Worm (Caenorhabditis elegans): ENCODE measurements around the gene ets-7.

Gene ets-7

ce11 chrV:7575563-7575962, 17.0 kb upstream of the ets-7 start, which contains the start of the genes snu-66 and ints-9:
Gene snu-66, minus strand, starts transcription at chrV:7575670.
Gene ints-9, plus strand, starts transcription at chrV:7575802.
- TF ChIP-seq nhr-25 (tag; optimal IDR thresholded peaks at IDR 0.05) = no peak
- TF ChIP-seq unc-62 (GFP tag; optimal IDR thresholded peaks at IDR 0.05) = no peak
- TF ChIP-seq nhr-77 (tag; optimal IDR thresholded peaks at IDR 0.05) = no peak
- peak; percentile 52 for TF ChIP-seq sma-3 (GFP tag; optimal IDR thresholded peaks at IDR 0.05)
- TF ChIP-seq blmp-1 (tag; optimal IDR thresholded peaks at IDR 0.05; ENCODE audit: insufficient read depth) = no peak
- no peak for TF ChIP-seq ztf-11 (tag; optimal IDR thresholded peaks at IDR 0.05)
- no peak for TF ChIP-seq nhr-10 (tag; optimal IDR thresholded peaks at IDR 0.05)
- no peak for TF ChIP-seq lin-39 (tag; optimal IDR thresholded peaks at IDR 0.05)
- peak; percentile 65 for TF ChIP-seq nhr-129 (tag; optimal IDR thresholded peaks at IDR 0.05)
- TF ChIP-seq ztf-1 (GFP tag; conservative IDR thresholded peaks at IDR 0.05) = no peak
- no peak for TF ChIP-seq R02D3.7 (tag; optimal IDR thresholded peaks at IDR 0.05)
- TF ChIP-seq Y55F3AM.14 (GFP tag; optimal IDR thresholded peaks at IDR 0.05) = no peak
- TF ChIP-seq lin-11 (tag; optimal IDR thresholded peaks at IDR 0.05) = no peak
- TF ChIP-seq ZK546.5 (tag; optimal IDR thresholded peaks at IDR 0.05) = no peak
- no peak for TF ChIP-seq elt-1 (tag; optimal IDR thresholded peaks at IDR 0.05)
- TF ChIP-seq ztf-4 (tag; optimal IDR thresholded peaks at IDR 0.05) = no peak
- peak; percentile 81 for TF ChIP-seq unc-55 (GFP tag; optimal IDR thresholded peaks at IDR 0.05)
- peak; percentile 49 for TF ChIP-seq nhr-21 (tag; optimal IDR thresholded peaks at IDR 0.05)
- TF ChIP-seq zag-1 (tag; optimal IDR thresholded peaks at IDR 0.05) = no peak
- TF ChIP-seq peb-1 (tag; optimal IDR thresholded peaks at IDR 0.05) = no peak
- TF ChIP-seq skn-1 (tag; optimal IDR thresholded peaks at IDR 0.05) = no peak
- TF ChIP-seq lsy-2 (tag; optimal IDR thresholded peaks at IDR 0.05) = peak; percentile 63 to 82
- peak; percentile 16 for TF ChIP-seq sem-4 (tag; optimal IDR thresholded peaks at IDR 0.05)
- TF ChIP-seq ceh-82 (tag; optimal IDR thresholded peaks at IDR 0.05) = no peak
- peak; percentile 74 for TF ChIP-seq sma-9 (GFP tag; optimal IDR thresholded peaks at IDR 0.05)
- no peak for TF ChIP-seq sma-9 (tag; optimal IDR thresholded peaks at IDR 0.05)
- no peak for TF ChIP-seq alr-1 (tag; optimal IDR thresholded peaks at IDR 0.05)
- no peak for TF ChIP-seq nhr-23 (tag; optimal IDR thresholded peaks at IDR 0.05)
- TF ChIP-seq lin-13 (GFP tag; optimal IDR thresholded peaks at IDR 0.05) = peak; percentile 40
- TF ChIP-seq ama-1 (optimal IDR thresholded peaks at IDR 0.05) = no peak
- TF ChIP-seq egl-27 (tag; optimal IDR thresholded peaks at IDR 0.05) = no peak
- peak; percentile 86 for TF ChIP-seq C34F6.9 (tag; optimal IDR thresholded peaks at IDR 0.05)
- TF ChIP-seq F13H6.1 (tag; optimal IDR thresholded peaks at IDR 0.05) = peak; percentile 69
- peak; percentile 51 for TF ChIP-seq crh-2 (tag; optimal IDR thresholded peaks at IDR 0.05)
- no peak for TF ChIP-seq fos-1 (tag; optimal IDR thresholded peaks at IDR 0.05)
- TF ChIP-seq nhr-237 (tag; optimal IDR thresholded peaks at IDR 0.05) = no peak
- no peak for TF ChIP-seq ceh-16 (tag; optimal IDR thresholded peaks at IDR 0.05)
- no peak for TF ChIP-seq mbf-1 (tag; optimal IDR thresholded peaks at IDR 0.05)
- TF ChIP-seq nhr-11 (tag; optimal IDR thresholded peaks at IDR 0.05) = no peak
- no peak for TF ChIP-seq mab-5 (tag; optimal IDR thresholded peaks at IDR 0.05)
- no peak for TF ChIP-seq elt-3 (tag; optimal IDR thresholded peaks at IDR 0.05)
- no peak for TF ChIP-seq mdl-1 (tag; optimal IDR thresholded peaks at IDR 0.05)
- peak; percentile 22 for TF ChIP-seq snpc-4 (tag; optimal IDR thresholded peaks at IDR 0.05)
- TF ChIP-seq aly-2 (tag; optimal IDR thresholded peaks at IDR 0.05) = no peak
- no peak for TF ChIP-seq nhr-12 (tag; optimal IDR thresholded peaks at IDR 0.05)
- TF ChIP-seq nhr-6 (tag; optimal IDR thresholded peaks at IDR 0.05) = peak; percentile 36
- TF ChIP-seq gmeb-1 (tag; optimal IDR thresholded peaks at IDR 0.05) = peak; percentile 82
- no peak for TF ChIP-seq dmd-4 (tag; optimal IDR thresholded peaks at IDR 0.05)
- TF ChIP-seq unc-39 (tag; optimal IDR thresholded peaks at IDR 0.05) = no peak
